Fruit fly (Drosophila melanogaster) whole organism, embryonic: Measurements from ENCODE around the gene CG14721.

Experiments used
- Ada2b ChIP-seq: fragments of 200-800 bp; sonication (Bioruptor generic); IDR thresholded peaks from 2 replicates; pipeline ENCODE4 v1.3.6; 2022; ENCODE audit warnings: missing biosample characterization, missing genetic modification characterization
- B-H2 ChIP-seq: fragments of 200-800 bp; sonication (Bioruptor generic); optimal IDR thresholded peaks from 2 replicates; lab custom pipeline; 2018; ENCODE audit warnings: missing biosample characterization, mild to moderate bottlenecking, missing genetic modification characterization
- CG12299 ChIP-seq: fragments of 200-800 bp; sonication (Bioruptor generic); optimal IDR thresholded peaks from 2 replicates; lab custom pipeline; 2018; ENCODE audit warnings: missing biosample characterization, mild to moderate bottlenecking, missing genetic modification characterization
- CG12744 ChIP-seq: fragments of 200-800 bp; sonication (Bioruptor generic); optimal IDR thresholded peaks from 2 replicates; lab custom pipeline; 2016; ENCODE audit warnings: missing biosample characterization, missing genetic modification characterization
- CG12769 ChIP-seq: fragments of 200-800 bp; sonication (Bioruptor generic); optimal IDR thresholded peaks from 2 replicates; lab custom pipeline; 2019; ENCODE audit warnings: missing biosample characterization, mild to moderate bottlenecking, missing genetic modification characterization, moderate library complexity
- CG14667 ChIP-seq: fragments of 200-800 bp; sonication (Bioruptor generic); IDR thresholded peaks from 2 replicates; pipeline ENCODE4 v1.3.6; 2022; ENCODE audit warnings: missing biosample characterization, missing genetic modification characterization
- CG15269 ChIP-seq: fragments of 200-800 bp; sonication (Bioruptor generic); optimal IDR thresholded peaks from 2 replicates; lab custom pipeline; 2018; ENCODE audit warnings: missing biosample characterization, mild to moderate bottlenecking, missing genetic modification characterization, moderate library complexity
- CG15479 ChIP-seq: fragments of 200-800 bp; sonication (Bioruptor generic); optimal IDR thresholded peaks from 3 replicates; lab custom pipeline; 2019; ENCODE audit warnings: missing biosample characterization, mild to moderate bottlenecking, missing genetic modification characterization, moderate library complexity
- CG15601 ChIP-seq: fragments of 200-800 bp; sonication (Bioruptor generic); optimal IDR thresholded peaks from 3 replicates; lab custom pipeline; 2019; ENCODE audit warnings: missing biosample characterization, mild to moderate bottlenecking, missing genetic modification characterization, moderate library complexity
- CG1602 ChIP-seq: fragments of 200-800 bp; sonication (Bioruptor generic); optimal IDR thresholded peaks from 3 replicates; lab custom pipeline; 2016; ENCODE audit warnings: missing biosample characterization, missing genetic modification characterization
- CG1603 ChIP-seq: fragments of 200-800 bp; sonication (Bioruptor generic); optimal IDR thresholded peaks from 2 replicates; lab custom pipeline; 2019; ENCODE audit warnings: missing biosample characterization, mild to moderate bottlenecking, missing genetic modification characterization, moderate library complexity
- CG1792 ChIP-seq: fragments of 200-800 bp; sonication (Bioruptor generic); optimal IDR thresholded peaks from 2 replicates; lab custom pipeline; 2016; ENCODE audit warnings: missing biosample characterization, missing genetic modification characterization
- CG18011 ChIP-seq: fragments of 200-800 bp; sonication (Bioruptor generic); optimal IDR thresholded peaks from 2 replicates; lab custom pipeline; 2017; ENCODE audit warnings: missing biosample characterization, missing genetic modification characterization, mild to moderate bottlenecking, moderate library complexity, missing genotype
- CG31388 ChIP-seq: fragments of 200-800 bp; sonication (Bioruptor generic); optimal IDR thresholded peaks from 2 replicates; lab custom pipeline; 2016; ENCODE audit warnings: missing biosample characterization, missing genetic modification characterization
- CG3163 ChIP-seq: fragments of 200-800 bp; sonication (Bioruptor generic); optimal IDR thresholded peaks from 3 replicates; lab custom pipeline; 2016; ENCODE audit warnings: missing biosample characterization, missing genetic modification characterization
- CG34376 ChIP-seq: fragments of 200-800 bp; sonication (Bioruptor generic); optimal IDR thresholded peaks from 2 replicates; lab custom pipeline; 2018; ENCODE audit warnings: missing biosample characterization, mild to moderate bottlenecking, missing genetic modification characterization
- CG5180 ChIP-seq: fragments of 200-800 bp; sonication (Bioruptor generic); optimal IDR thresholded peaks from 3 replicates; lab custom pipeline; 2017; ENCODE audit warnings: missing biosample characterization, missing genetic modification characterization, mild to moderate bottlenecking, moderate library complexity, missing genetic modification reagents
- CG5245 ChIP-seq: fragments of 200-800 bp; sonication (Bioruptor generic); optimal IDR thresholded peaks from 3 replicates; lab custom pipeline; 2016; ENCODE audit warnings: missing biosample characterization, missing genetic modification characterization
- CG8281 ChIP-seq: fragments of 200-800 bp; sonication (Bioruptor generic); optimal IDR thresholded peaks from 2 replicates; lab custom pipeline; 2018; ENCODE audit warnings: missing biosample characterization, mild to moderate bottlenecking, missing genetic modification characterization, moderate library complexity
- CG9215 ChIP-seq: fragments of 200-800 bp; sonication (Bioruptor generic); IDR thresholded peaks from 2 replicates; pipeline ENCODE4 v1.3.6; 2022; ENCODE audit warnings: missing biosample characterization, missing genetic modification characterization
- CG9609 ChIP-seq: fragments of 200-800 bp; sonication (Bioruptor generic); optimal IDR thresholded peaks from 3 replicates; lab custom pipeline; 2016; ENCODE audit warnings: missing biosample characterization, missing genetic modification characterization
- CG9932 ChIP-seq: fragments of 200-800 bp; sonication (Bioruptor generic); IDR thresholded peaks from 2 replicates; pipeline ENCODE4 v1.3.6; 2022; ENCODE audit warnings: missing biosample characterization, missing genetic modification characterization
- D ChIP-seq, 2 experiments: fragments of 200-800 bp in 1 of 2; fragments of >200 bp in 1 of 2; sonication (Bioruptor generic) in 1 of 2; optimal IDR thresholded peaks; 2 replicates in 1 of 2; 3 replicates in 1 of 2; lab custom pipeline; 2017; ENCODE audit warnings: mild to moderate bottlenecking in 1 of 2, missing biosample characterization in 1 of 2, missing genetic modification characterization in 1 of 2, missing genetic modification reagents in 1 of 2
- Dad ChIP-seq: fragments of 200-800 bp; sonication (Bioruptor generic); optimal IDR thresholded peaks from 3 replicates; lab custom pipeline; 2016; ENCODE audit warnings: missing biosample characterization, missing genetic modification characterization
- Dll ChIP-seq: fragments of 200-800 bp; sonication (Bioruptor generic); IDR thresholded peaks from 4 replicates; pipeline ENCODE4 v1.3.6; 2022; ENCODE audit warnings: missing biosample characterization, missing genetic modification characterization; ENCODE audit not compliant: partially characterized antibody
- H15 ChIP-seq: fragments of 200-800 bp; sonication (Bioruptor generic); IDR thresholded peaks from 3 replicates; pipeline ENCODE4 v1.3.6; 2022; ENCODE audit warnings: missing biosample characterization, missing genetic modification characterization
- HmgD ChIP-seq: fragments of 200-800 bp; sonication (Bioruptor generic); optimal IDR thresholded peaks from 3 replicates; lab custom pipeline; 2016; ENCODE audit warnings: missing biosample characterization, missing genetic modification characterization
- Hr39 ChIP-seq: fragments of >200 bp; optimal IDR thresholded peaks from 2 replicates; lab custom pipeline; 2017
- Hr78 ChIP-seq, 2 experiments: fragments of 200-800 bp in 1 of 2; fragments of >200 bp in 1 of 2; sonication (Bioruptor generic) in 1 of 2; optimal IDR thresholded peaks; 2 replicates each; lab custom pipeline; 2017 to 2019; ENCODE audit warnings: missing biosample characterization in 2 of 2, missing genetic modification characterization in 2 of 2, mild to moderate bottlenecking in 1 of 2, moderate library complexity in 1 of 2
- Lim3 ChIP-seq: fragments of 200-800 bp; sonication (Bioruptor generic); IDR thresholded peaks from 2 replicates; pipeline ENCODE4 v1.3.6; 2022; ENCODE audit warnings: missing biosample characterization, missing genetic modification characterization
- Med ChIP-seq: fragments of 200-800 bp; sonication (Bioruptor generic); peaks from one replicate; lab custom pipeline; 2016; ENCODE audit warnings: missing biosample characterization, missing genetic modification characterization, mild to moderate bottlenecking, inconsistent platforms, moderate library complexity
- Nf-YA ChIP-seq: fragments of 200-800 bp; sonication (Bioruptor generic); IDR thresholded peaks from 2 replicates; pipeline ENCODE4 v1.3.6; 2022; ENCODE audit warnings: missing biosample characterization, missing genetic modification characterization
- PHDP ChIP-seq: fragments of 200-800 bp; sonication (Bioruptor generic); optimal IDR thresholded peaks from 3 replicates; lab custom pipeline; 2018; ENCODE audit warnings: missing biosample characterization, mild to moderate bottlenecking, missing genetic modification characterization, moderate library complexity
- Trl ChIP-seq, 3 experiments: fragments of >200 bp in 2 of 3; fragments of 200-800 bp in 1 of 3; sonication (Bioruptor generic) in 1 of 3; optimal IDR thresholded peaks; 2 replicates in 1 of 3; 3 replicates in 2 of 3; lab custom pipeline; 2016 to 2017; ENCODE audit warnings: missing biosample characterization in 1 of 3, missing genetic modification characterization in 1 of 3
- Vsx1 ChIP-seq: fragments of 200-800 bp; sonication (Bioruptor generic); optimal IDR thresholded peaks from 2 replicates; lab custom pipeline; 2017; ENCODE audit warnings: missing biosample characterization, mild to moderate bottlenecking, missing genetic modification characterization, missing genetic modification reagents
- ac ChIP-seq: fragments of 200-800 bp; sonication (Bioruptor generic); optimal IDR thresholded peaks from 3 replicates; lab custom pipeline; 2017; ENCODE audit warnings: missing biosample characterization, mild to moderate bottlenecking, missing genetic modification characterization
- bigmax ChIP-seq: fragments of 200-800 bp; sonication (Bioruptor generic); optimal IDR thresholded peaks from 2 replicates; lab custom pipeline; 2018; ENCODE audit warnings: missing biosample characterization, mild to moderate bottlenecking, missing genetic modification characterization
- exex ChIP-seq: fragments of 200-800 bp; sonication (Bioruptor generic); optimal IDR thresholded peaks from 4 replicates; lab custom pipeline; 2018; ENCODE audit warnings: missing biosample characterization, mild to moderate bottlenecking, missing genetic modification characterization, moderate library complexity
- gcm ChIP-seq: fragments of 200-800 bp; sonication (Bioruptor generic); optimal IDR thresholded peaks from 2 replicates; lab custom pipeline; 2019; ENCODE audit warnings: missing biosample characterization, mild to moderate bottlenecking, missing genetic modification characterization, moderate library complexity
- hth ChIP-seq: fragments of >200 bp; optimal IDR thresholded peaks from 2 replicates; lab custom pipeline; 2017; ENCODE audit warnings: inconsistent platforms
- jigr1 ChIP-seq: fragments of 200-800 bp; sonication (Bioruptor generic); IDR thresholded peaks from 3 replicates; pipeline ENCODE4 v1.3.6; 2022; ENCODE audit warnings: missing biosample characterization, missing genetic modification characterization
- ken ChIP-seq: fragments of 200-800 bp; sonication (Bioruptor generic); IDR thresholded peaks from 3 replicates; pipeline ENCODE4 v1.3.6; 2022; ENCODE audit warnings: missing biosample characterization, missing genetic modification characterization
- maf-S ChIP-seq: fragments of 200-800 bp; sonication (Bioruptor generic); optimal IDR thresholded peaks from 2 replicates; lab custom pipeline; 2016; ENCODE audit warnings: missing biosample characterization, missing genetic modification characterization
- org-1 ChIP-seq: fragments of 200-800 bp; sonication (Bioruptor generic); optimal IDR thresholded peaks from 2 replicates; lab custom pipeline; 2017; ENCODE audit warnings: missing biosample characterization, missing genetic modification characterization
- pb ChIP-seq: fragments of 200-800 bp; sonication (Bioruptor generic); optimal IDR thresholded peaks from 3 replicates; lab custom pipeline; 2016; ENCODE audit warnings: missing biosample characterization, missing genetic modification characterization
- pum ChIP-seq: fragments of 200-800 bp; sonication (Bioruptor generic); optimal IDR thresholded peaks from 2 replicates; lab custom pipeline; 2016; ENCODE audit warnings: missing biosample characterization, missing genetic modification characterization
- rib ChIP-seq: fragments of 200-800 bp; sonication (Bioruptor generic); IDR thresholded peaks from 2 replicates; pipeline ENCODE4 v1.3.6; 2022; ENCODE audit warnings: missing biosample characterization, missing genetic modification characterization
- sob ChIP-seq: fragments of 200-800 bp; sonication (Bioruptor generic); IDR thresholded peaks from 2 replicates; pipeline ENCODE4 v1.3.6; 2022; ENCODE audit warnings: missing biosample characterization, missing genetic modification characterization
- tap ChIP-seq: fragments of 200-800 bp; optimal IDR thresholded peaks from 3 replicates; lab custom pipeline; 2019; ENCODE audit warnings: missing biosample characterization, mild to moderate bottlenecking, missing genetic modification characterization, moderate library complexity
- tx ChIP-seq: fragments of 200-800 bp; sonication (Bioruptor generic); optimal IDR thresholded peaks from 2 replicates; lab custom pipeline; 2016; ENCODE audit warnings: missing biosample characterization, missing genetic modification characterization
- unpg ChIP-seq: fragments of 200-800 bp; sonication (Bioruptor generic); optimal IDR thresholded peaks from 3 replicates; lab custom pipeline; 2018; ENCODE audit warnings: missing biosample characterization, mild to moderate bottlenecking, missing genetic modification characterization, moderate library complexity

Gene CG14721

DNA sequence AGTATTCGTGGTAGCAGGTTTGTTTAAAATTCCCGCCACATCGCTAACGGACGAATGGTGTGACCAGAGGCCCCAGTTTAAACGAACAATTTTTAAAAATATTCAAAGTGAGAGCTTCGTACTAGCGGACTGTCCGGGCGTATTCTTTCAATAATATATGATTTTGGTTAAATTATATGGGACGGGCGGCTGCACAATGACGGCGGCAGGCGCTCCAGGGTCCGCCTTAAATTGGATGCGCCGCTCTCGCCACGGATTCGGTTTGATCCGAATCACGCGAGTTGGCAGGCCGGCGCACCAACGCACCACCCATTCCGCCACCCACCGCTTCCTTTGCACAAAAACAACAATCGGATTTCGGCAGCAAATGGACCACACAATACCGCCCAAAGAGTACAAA, at the start of gene CG14721 (continued):
- TF ChIP-seq CG9932 (GFP tag; lab: Robert Waterston, UW) (peak; percentile 33; the same call in 1 of the 2 replicates), Dll (GFP tag; lab: Robert Waterston, UW) (peak; percentile 71), Hr39 (lab: Kevin White, UChicago) (no peak), CG1792 (GFP tag; lab: Kevin White, UChicago) (no peak), Trl (optimal IDR thresholded peaks at IDR 0.05; lab: Kevin White, UChicago) (no peak), Trl (GFP tag; optimal IDR thresholded peaks at IDR 0.05; lab: Kevin White, UChicago) (no peak), D (optimal IDR thresholded peaks at IDR 0.05; lab: Kevin White, UChicago) (no peak), D (GFP tag; optimal IDR thresholded peaks at IDR 0.05; lab: Kevin White, UChicago) (no peak), Nf-YA (no peak), rib (GFP tag; lab: Robert Waterston, UW) (no peak), CG15269 (tag; lab: Kevin White, UChicago) (no peak), CG34376 (no peak), CG12744 (GFP tag; lab: Kevin White, UChicago) (peak; percentile 20), Vsx1 (GFP tag; lab: Kevin White, UChicago) (no peak), CG12769 (tag; lab: Kevin White, UChicago) (no peak), unpg (GFP tag; lab: Kevin White, UChicago) (no peak), Med (peak; percentile 88), B-H2 (GFP tag; lab: Kevin White, UChicago) (no peak), CG31388 (no peak), ken (GFP tag; lab: Robert Waterston, UW) (0 out of 3 replicates have a peak, but pooled peaks have one; percentile 11), CG15601 (tag; lab: Kevin White, UChicago) (no peak), pb (no peak), bigmax (GFP tag; lab: Kevin White, UChicago) (no peak), CG18011 (GFP tag; lab: Kevin White, UChicago) (no peak), H15 (GFP tag; lab: Robert Waterston, UW) (no peak), pum (peak; percentile 33), CG14667 (no peak), sob (no peak), ac (no peak), jigr1 (GFP tag; lab: Robert Waterston, UW) (no peak), CG5245 (no peak), CG3163 (no peak), CG15479 (GFP tag; lab: Kevin White, UChicago) (no peak), exex (tag; lab: Kevin White, UChicago) (no peak), CG12299 (no peak), Ada2b (no peak), hth (lab: Kevin White, UChicago) (no peak), Dad (GFP tag; lab: Kevin White, UChicago) (no peak), Lim3 (no peak), maf-S (GFP tag; lab: Kevin White, UChicago) (no peak), Hr78 (GFP tag; optimal IDR thresholded peaks at IDR 0.05; lab: Kevin White, UChicago) (no peak), tx (GFP tag; lab: Kevin White, UChicago) (no peak), org-1 (GFP tag; lab: Kevin White, UChicago) (no peak), CG9609 (GFP tag; lab: Kevin White, UChicago) (no peak), CG9215 (GFP tag; lab: Robert Waterston, UW) (no peak), CG1603 (tag; lab: Kevin White, UChicago) (peak; percentile 65), HmgD (GFP tag; lab: Kevin White, UChicago) (peak; percentile 71), CG5180 (GFP tag; lab: Kevin White, UChicago) (no peak), CG1602 (no peak), PHDP (tag; lab: Kevin White, UChicago) (no peak), tap (no peak), CG8281 (tag; lab: Kevin White, UChicago) (no peak), gcm (GFP tag; lab: Kevin White, UChicago) (no peak)
